Worm (Caenorhabditis elegans) whole organism, late embryonic: Measurements from ENCODE around the gene lpin-1.

Experiments used
- C08G9.2 ChIP-seq: sonication (generic microtip); optimal IDR thresholded peaks from 2 replicates; lab custom pipeline; 2016; ENCODE audit warnings: mild to moderate bottlenecking, missing genetic modification characterization, moderate library complexity, missing compliant biosample characterization
- C38D4.7 ChIP-seq: fragments of 200-800 bp; sonication (Bioruptor generic); optimal IDR thresholded peaks from 2 replicates; lab custom pipeline; 2018; ENCODE audit warnings: mild to moderate bottlenecking, missing genetic modification characterization, moderate library complexity, missing compliant biosample characterization
- F13H6.1 ChIP-seq: sonication (generic microtip); optimal IDR thresholded peaks from 2 replicates; lab custom pipeline; 2016; ENCODE audit warnings: missing genetic modification characterization, missing compliant biosample characterization
- K09A11.1 ChIP-seq: sonication (generic microtip); optimal IDR thresholded peaks from 2 replicates; lab custom pipeline; 2017; ENCODE audit warnings: antibody characterized with exemption, mild to moderate bottlenecking, missing genetic modification characterization, missing compliant biosample characterization; ENCODE audit not compliant: insufficient read depth
- ceh-14 ChIP-seq: sonication (generic microtip); optimal IDR thresholded peaks from 2 replicates; lab custom pipeline; 2016; ENCODE audit warnings: missing genotype, missing genetic modification characterization, missing compliant biosample characterization
- ceh-18 ChIP-seq: sonication (generic microtip); optimal IDR thresholded peaks from 2 replicates; lab custom pipeline; 2016; ENCODE audit warnings: missing genetic modification characterization, missing compliant biosample characterization
- ceh-19 ChIP-seq: fragments of 200-800 bp; sonication (Bioruptor generic); optimal IDR thresholded peaks from 2 replicates; lab custom pipeline; 2018; ENCODE audit warnings: mild to moderate bottlenecking, missing genetic modification characterization, missing compliant biosample characterization
- ceh-2 ChIP-seq: sonication (generic microtip); optimal IDR thresholded peaks from 2 replicates; lab custom pipeline; 2016; ENCODE audit warnings: missing genotype, missing genetic modification characterization, missing compliant biosample characterization
- ceh-22 ChIP-seq: sonication (generic microtip); optimal IDR thresholded peaks from 2 replicates; lab custom pipeline; 2017; ENCODE audit warnings: missing biosample characterization, missing genetic modification characterization
- ceh-24 ChIP-seq: sonication (generic microtip); optimal IDR thresholded peaks from 2 replicates; lab custom pipeline; 2016; ENCODE audit warnings: mild to moderate bottlenecking, missing genetic modification characterization, missing compliant biosample characterization
- ceh-30 ChIP-seq: fragments of 150-350 bp; optimal IDR thresholded peaks from 2 replicates; lab custom pipeline; 2014; ENCODE audit warnings: missing biosample characterization, missing genetic modification characterization
- ceh-31 ChIP-seq: sonication (generic microtip); optimal IDR thresholded peaks from 2 replicates; lab custom pipeline; 2016; ENCODE audit warnings: missing genetic modification characterization, missing compliant biosample characterization
- ceh-34 ChIP-seq: sonication (generic microtip); optimal IDR thresholded peaks from 2 replicates; lab custom pipeline; 2016; ENCODE audit warnings: mild to moderate bottlenecking, missing genetic modification characterization, missing compliant biosample characterization
- ceh-48 ChIP-seq: sonication (generic microtip); optimal IDR thresholded peaks from 2 replicates; lab custom pipeline; 2016; ENCODE audit warnings: missing genetic modification characterization, inconsistent platforms, missing compliant biosample characterization
- dve-1 ChIP-seq: sonication (generic microtip); optimal IDR thresholded peaks from 2 replicates; lab custom pipeline; 2017; ENCODE audit warnings: antibody characterized with exemption, mild to moderate bottlenecking, missing genetic modification characterization, missing compliant biosample characterization
- elt-2 ChIP-seq: sonication (generic microtip); optimal IDR thresholded peaks from 2 replicates; lab custom pipeline; 2016; ENCODE audit warnings: missing genetic modification reagents, missing genetic modification characterization, missing compliant biosample characterization
- hlh-13 ChIP-seq: fragments of 200-800 bp; sonication (Bioruptor generic); optimal IDR thresholded peaks from 2 replicates; lab custom pipeline; 2018; ENCODE audit warnings: mild to moderate bottlenecking, missing genetic modification characterization, missing compliant biosample characterization
- hlh-30 ChIP-seq: sonication (generic microtip); optimal IDR thresholded peaks from 2 replicates; lab custom pipeline; 2017; ENCODE audit warnings: antibody characterized with exemption, missing genetic modification characterization, missing compliant biosample characterization; ENCODE audit not compliant: insufficient read depth
- lin-11 ChIP-seq: fragments of 200-800 bp; sonication (Bioruptor generic); optimal IDR thresholded peaks from 2 replicates; lab custom pipeline; 2018; ENCODE audit warnings: mild to moderate bottlenecking, missing genetic modification characterization, missing compliant biosample characterization
- nfya-1 ChIP-seq: sonication (generic microtip); optimal IDR thresholded peaks from 2 replicates; lab custom pipeline; 2017; ENCODE audit warnings: missing genetic modification characterization, mild to moderate bottlenecking, missing compliant biosample characterization, antibody characterized with exemption, moderate library complexity
- nhr-11 ChIP-seq: fragments of 150-350 bp; optimal IDR thresholded peaks from 2 replicates; lab custom pipeline; 2014; ENCODE audit warnings: missing biosample characterization, missing genetic modification characterization
- pax-1 ChIP-seq: fragments of 150-350 bp; optimal IDR thresholded peaks from 2 replicates; lab custom pipeline; 2014; ENCODE audit warnings: missing biosample characterization, missing genetic modification characterization
- pha-2 ChIP-seq: sonication (generic microtip); optimal IDR thresholded peaks from 2 replicates; lab custom pipeline; 2017; ENCODE audit warnings: mild to moderate bottlenecking, missing genetic modification characterization, missing compliant biosample characterization
- pros-1 ChIP-seq: fragments of 150-350 bp; optimal IDR thresholded peaks from 2 replicates; lab custom pipeline; 2014; ENCODE audit warnings: missing biosample characterization, missing genetic modification reagents, missing genetic modification characterization
- ref-2 ChIP-seq: sonication (generic microtip); optimal IDR thresholded peaks from 2 replicates; lab custom pipeline; 2016; ENCODE audit warnings: missing genetic modification characterization, missing compliant biosample characterization
- sdc-2 ChIP-seq: sonication (generic microtip); optimal IDR thresholded peaks from 2 replicates; lab custom pipeline; 2016; ENCODE audit warnings: missing genotype, missing genetic modification characterization, missing compliant biosample characterization
- sox-2 ChIP-seq: fragments of 200-800 bp; sonication (Bioruptor generic); IDR thresholded peaks from 2 replicates; pipeline ENCODE4 v1.3.6; 2022; ENCODE audit warnings: missing genetic modification reagents, missing genetic modification characterization, missing compliant biosample characterization
- sox-4 ChIP-seq: sonication (generic microtip); optimal IDR thresholded peaks from 2 replicates; lab custom pipeline; 2017; ENCODE audit warnings: mild to moderate bottlenecking, missing genetic modification characterization, inconsistent platforms, missing compliant biosample characterization
- tbx-2 ChIP-seq: sonication (generic microtip); optimal IDR thresholded peaks from 2 replicates; lab custom pipeline; 2016; ENCODE audit warnings: missing genetic modification characterization, missing compliant biosample characterization
- tbx-7 ChIP-seq: sonication (generic microtip); optimal IDR thresholded peaks from 2 replicates; lab custom pipeline; 2016; ENCODE audit warnings: missing genotype, missing genetic modification characterization, missing compliant biosample characterization
- unc-3 ChIP-seq, 2 experiments: fragments of 200-800 bp in 1 of 2; sonication (Bioruptor generic) in 1 of 2; sonication (generic microtip) in 1 of 2; conservative IDR thresholded peaks in 1 of 2; optimal IDR thresholded peaks in 1 of 2; 2 replicates each; pipeline versions ENCODE4 v1.3.6 to Lab custom; 2016 to 2022; ENCODE audit warnings: missing compliant biosample characterization in 2 of 2, missing genetic modification characterization in 2 of 2, missing genetic modification reagents in 1 of 2
- unc-42 ChIP-seq: sonication (generic microtip); optimal IDR thresholded peaks from 2 replicates; lab custom pipeline; 2016; ENCODE audit warnings: missing genotype, missing genetic modification characterization, missing compliant biosample characterization
- unc-55 ChIP-seq: sonication (generic microtip); optimal IDR thresholded peaks from 2 replicates; lab custom pipeline; 2017; ENCODE audit warnings: missing biosample characterization, missing genetic modification reagents, missing genetic modification characterization
- unc-86 ChIP-seq: sonication (generic microtip); optimal IDR thresholded peaks from 2 replicates; lab custom pipeline; 2016; ENCODE audit warnings: missing genetic modification characterization, missing compliant biosample characterization

lpin-1 gene

DNA sequence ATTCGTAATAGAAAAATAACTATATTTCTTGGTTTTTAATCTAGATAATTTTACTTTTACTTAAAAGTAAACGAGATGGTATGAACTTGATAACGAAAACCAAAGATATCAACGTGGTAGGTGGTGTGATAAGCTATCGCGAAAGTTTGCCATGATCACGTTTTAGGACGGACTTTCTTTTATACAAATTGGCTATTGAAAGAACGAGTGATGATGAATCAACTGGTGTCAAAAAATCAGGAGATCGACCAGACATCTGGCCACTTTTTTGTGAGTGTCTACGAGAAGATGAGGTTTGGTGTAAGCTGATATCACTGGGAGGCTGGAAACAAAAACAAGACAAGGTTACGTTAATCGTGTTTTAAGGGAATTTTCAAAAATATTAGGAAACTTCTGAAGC is 5.3 kb upstream of the lpin-1 start:
- TF ChIP-seq elt-2 (tag; lab: Kevin White, UChicago) (peak; percentile 54), ceh-30 (no peak)

DNA sequence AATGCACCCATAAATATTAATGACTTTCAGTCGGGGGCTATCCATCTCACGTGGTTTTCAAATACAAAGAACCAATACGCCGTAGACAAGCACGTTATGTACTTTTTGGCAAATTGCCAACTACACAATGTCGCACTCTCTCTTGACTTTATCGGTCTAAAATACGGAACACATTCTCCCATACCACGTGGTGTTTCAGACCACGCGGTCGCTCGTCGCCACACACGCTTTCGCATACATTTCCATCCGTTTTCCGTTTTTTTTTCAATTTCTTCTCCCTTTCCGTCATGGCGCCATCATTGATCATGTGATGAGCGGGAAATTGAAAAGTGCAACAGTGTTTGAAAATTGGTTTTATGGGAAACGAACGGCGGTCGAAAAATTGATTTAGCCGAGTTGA is 4.6 kb upstream of the lpin-1 start:
- TF ChIP-seq tbx-2 (tag; lab: Kevin White, UChicago) = no peak
- peak; percentile 87 for TF ChIP-seq hlh-30

DNA sequence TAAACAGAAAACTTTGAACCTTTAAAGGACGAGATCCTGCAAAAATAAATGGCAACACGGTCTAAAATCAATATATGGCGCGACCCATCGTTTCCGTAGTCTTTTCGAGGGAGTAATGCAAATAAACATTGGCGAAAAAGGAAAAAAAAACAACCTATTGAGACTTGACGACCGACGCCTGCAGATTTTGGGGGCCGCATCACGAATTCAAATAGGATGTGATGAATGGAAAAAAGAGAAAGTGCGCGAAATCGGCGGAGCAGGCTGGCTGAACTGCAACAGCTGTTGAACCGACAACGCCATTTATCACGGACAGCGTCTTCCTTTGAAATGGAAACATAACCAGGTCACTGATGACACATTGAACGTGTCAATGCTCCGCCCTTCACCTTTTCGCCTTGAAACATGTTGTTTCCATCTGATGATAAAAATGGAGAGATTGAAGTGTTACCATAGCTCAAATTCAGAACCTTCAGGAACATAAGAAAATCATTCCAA is 4.0 kb upstream of the lpin-1 start:
- TF ChIP-seq unc-86 (tag; lab: Kevin White, UChicago) (no peak), sdc-2 (tag; lab: Kevin White, UChicago) (no peak), tbx-7 (tag; lab: Kevin White, UChicago) (no peak), ceh-19 (no peak), ceh-14 (tag; lab: Kevin White, UChicago) (no peak), unc-55 (GFP tag; lab: Kevin White, UChicago) (peak; percentile 13)

DNA sequence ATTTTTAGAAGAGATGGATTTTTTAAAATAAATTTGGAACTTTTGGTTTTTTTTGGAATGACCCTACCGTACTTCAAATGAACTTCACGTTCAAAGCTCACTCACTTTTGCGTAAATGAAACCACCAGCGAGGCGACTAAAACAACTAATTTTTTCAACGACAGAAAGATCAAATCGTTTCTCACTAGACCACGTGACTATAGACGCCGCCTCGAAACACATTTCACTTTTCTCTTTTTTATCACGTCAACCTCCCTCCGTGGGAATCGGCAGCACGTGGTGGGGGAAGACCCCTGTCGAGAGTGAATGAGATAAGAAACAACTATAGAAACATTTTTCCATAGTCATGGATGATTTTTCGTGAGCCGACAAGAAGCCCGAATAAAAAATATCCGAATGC is 3.4 kb upstream of the lpin-1 start:
- TF ChIP-seq elt-2 (tag; lab: Kevin White, UChicago) (peak; percentile 57), ceh-18 (tag; lab: Kevin White, UChicago) (peak; percentile 19), hlh-30 (peak; percentile 71), ceh-24 (tag; lab: Kevin White, UChicago) (no peak)

DNA sequence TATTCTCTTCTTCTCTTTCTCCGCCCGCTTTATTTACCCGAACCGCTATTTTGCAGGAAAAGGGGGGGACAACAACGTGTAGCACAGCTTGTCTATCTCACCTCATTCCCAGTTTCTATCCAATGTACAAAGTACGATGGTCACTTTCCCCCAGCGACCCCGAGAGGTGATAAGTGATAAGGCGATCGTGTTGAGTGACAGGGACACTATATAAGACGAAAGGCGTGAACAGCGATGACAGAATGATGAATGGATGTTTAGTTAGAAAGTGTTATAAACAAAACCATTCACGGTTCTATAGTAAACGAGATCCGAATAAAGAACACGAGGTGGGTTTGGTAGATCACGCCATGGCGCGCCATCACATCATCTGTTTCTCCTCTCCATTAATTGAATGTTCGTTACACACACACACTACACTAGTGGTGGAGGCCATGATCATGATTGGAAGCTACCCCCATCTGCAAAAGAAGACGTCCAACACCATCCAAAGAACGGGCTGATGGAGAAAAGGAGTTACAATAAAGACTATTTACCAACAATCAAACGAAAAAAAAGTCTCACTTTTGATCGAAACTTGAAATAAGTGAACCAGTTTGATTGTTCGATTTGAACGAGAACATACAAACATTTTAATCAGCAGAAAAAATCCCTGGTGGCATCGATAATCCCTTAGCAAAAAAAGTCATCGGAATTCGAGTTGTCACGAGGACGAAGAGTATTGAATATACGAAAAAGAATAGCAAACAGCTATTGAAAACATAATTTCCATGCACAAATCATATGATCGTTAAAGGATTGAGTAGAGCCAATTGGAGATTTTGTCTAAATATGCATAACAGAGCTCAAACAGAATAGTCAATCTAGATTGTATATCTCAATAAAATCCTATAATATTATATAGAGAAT is 2.7 kb upstream of the lpin-1 start:
- TF ChIP-seq unc-42 (no peak), dve-1 (tag; lab: Kevin White, UChicago) (no peak), unc-55 (GFP tag; lab: Kevin White, UChicago) (peak; percentile 57), unc-3 (GFP tag; conservative IDR thresholded peaks at IDR 0.05; lab: Robert Waterston, UW) (no peak), unc-3 (tag; optimal IDR thresholded peaks at IDR 0.05; lab: Kevin White, UChicago) (no peak), sox-4 (tag; lab: Kevin White, UChicago) (no peak), lin-11 (no peak), ref-2 (tag; lab: Kevin White, UChicago) (peak; percentile 29), elt-2 (tag; lab: Kevin White, UChicago) (peak; percentile 53), pax-1 (no peak), pha-2 (tag; lab: Kevin White, UChicago) (no peak), C38D4.7 (GFP tag; lab: Kevin White, UChicago) (no peak), ceh-22 (tag; lab: Kevin White, UChicago) (no peak), C08G9.2 (no peak)

DNA sequence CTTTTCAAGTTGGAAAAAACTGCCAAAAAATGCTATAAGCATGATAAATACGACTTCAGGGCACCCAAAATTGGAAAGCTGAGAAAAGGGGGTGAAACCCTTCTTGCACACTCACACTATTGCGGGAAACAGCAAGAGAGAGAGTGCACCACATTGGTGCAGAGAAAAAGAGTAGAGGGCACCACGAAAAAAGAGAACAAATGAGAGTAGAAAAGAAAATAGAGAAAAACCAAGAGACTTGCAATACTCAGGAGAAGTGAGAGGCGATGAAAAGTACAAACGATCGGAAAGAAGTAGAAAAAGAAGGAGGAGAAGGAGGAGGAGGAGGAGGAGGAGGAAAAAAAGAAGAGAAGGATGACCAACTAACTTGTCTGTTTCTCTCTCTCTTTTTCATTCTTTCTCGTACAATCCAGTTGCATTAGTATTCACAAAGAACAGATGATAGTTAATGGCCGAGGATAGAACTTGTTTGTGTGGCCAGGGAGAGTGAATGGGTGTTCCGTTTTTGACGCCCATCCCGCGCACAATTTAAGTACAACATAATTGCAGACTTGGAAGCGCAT is 1.4 kb upstream of the lpin-1 start:
- TF ChIP-seq ceh-24 (tag; lab: Kevin White, UChicago) = no peak
- peak; percentile 5 for TF ChIP-seq K09A11.1 (tag; lab: Kevin White, UChicago)
- TF ChIP-seq unc-42 = peak; percentile 59
- peak; percentile 22 for TF ChIP-seq pros-1 (tag; lab: Kevin White, UChicago)
- no peak for TF ChIP-seq hlh-13 (GFP tag; lab: Kevin White, UChicago)
- TF ChIP-seq unc-55 (GFP tag; lab: Kevin White, UChicago) = peak; percentile 52
- TF ChIP-seq F13H6.1 (tag; lab: Kevin White, UChicago) = peak; percentile 20
- peak; percentile 62 for TF ChIP-seq tbx-2 (tag; lab: Kevin White, UChicago)
- no peak for TF ChIP-seq sdc-2 (tag; lab: Kevin White, UChicago)
- peak; percentile 18 for TF ChIP-seq ceh-48 (tag; lab: Kevin White, UChicago)
- peak; percentile 55 for TF ChIP-seq ceh-34 (tag; lab: Kevin White, UChicago)
- peak; percentile 53 for TF ChIP-seq ref-2 (tag; lab: Kevin White, UChicago)
- TF ChIP-seq dve-1 (tag; lab: Kevin White, UChicago) = peak; percentile 21
- TF ChIP-seq nhr-11 (tag; lab: Kevin White, UChicago) = no peak
- TF ChIP-seq sox-2 (GFP tag; lab: Robert Waterston, UW) = no peak
- TF ChIP-seq ceh-18 (tag; lab: Kevin White, UChicago) = peak; percentile 41
- TF ChIP-seq nfya-1 (tag; lab: Kevin White, UChicago) = peak; percentile 65
- TF ChIP-seq ceh-31 (tag; lab: Kevin White, UChicago) = peak; percentile 78
- TF ChIP-seq C08G9.2 = peak; percentile 3
- TF ChIP-seq ceh-2 (tag; lab: Kevin White, UChicago) = no peak
